Worm (Caenorhabditis elegans): ENCODE results near the gene srh-292.

DNA sequence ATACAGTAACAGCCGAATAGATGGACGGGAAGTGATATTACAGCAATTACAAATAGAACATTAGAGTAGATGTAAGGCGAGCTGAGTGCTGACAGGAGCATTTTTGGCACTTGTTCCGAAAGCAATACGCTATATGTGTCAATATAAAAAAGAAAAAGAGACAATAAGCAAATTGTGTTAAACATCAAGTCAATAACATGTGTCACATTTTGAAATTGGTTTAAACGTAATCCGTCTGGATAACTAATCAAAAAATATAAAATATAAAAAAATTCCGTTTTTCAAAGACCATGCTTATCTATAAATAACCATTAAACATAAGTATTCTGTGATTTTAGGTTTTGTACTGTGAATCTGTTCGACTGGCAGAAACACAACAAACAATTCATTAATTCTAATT lies 6.9 kb upstream of the srh-292 start, which contains the start of gene srh-288:
- TF ChIP-seq zag-1 (tag; optimal IDR thresholded peaks at IDR 0.05) (no peak), unc-62 (GFP tag; optimal IDR thresholded peaks at IDR 0.05) (no peak), ztf-4 (tag; optimal IDR thresholded peaks at IDR 0.05) (no peak), daf-12 (tag; optimal IDR thresholded peaks at IDR 0.05) (no peak), ama-1 (optimal IDR thresholded peaks at IDR 0.05) (no peak), ceh-28 (tag; optimal IDR thresholded peaks at IDR 0.05) (no peak), ztf-11 (tag; optimal IDR thresholded peaks at IDR 0.05) (no peak), fos-1 (tag; optimal IDR thresholded peaks at IDR 0.05) (no peak), fkh-10 (GFP tag; optimal IDR thresholded peaks at IDR 0.05) (no peak), tbx-2 (tag; optimal IDR thresholded peaks at IDR 0.05) (no peak), jun-1 (tag; optimal IDR thresholded peaks at IDR 0.05) (no peak), nhr-23 (tag; optimal IDR thresholded peaks at IDR 0.05) (no peak)

All from whole organism, L3 larva.